Worm (Caenorhabditis elegans): ENCODE data around the gene C26B9.6.
A peak's percentile ranks its signal among the peaks of the same experiment; 100 is the strongest.

The C26B9.6 gene

ce11 chrX:5346303-5346702 is 11.0 kb upstream of the C26B9.6 start:
- TF ChIP-seq nhr-12 (tag; optimal IDR thresholded peaks at IDR 0.05) = no peak
- no peak for TF ChIP-seq ceh-39 (tag; optimal IDR thresholded peaks at IDR 0.05)
- no peak for TF ChIP-seq cnd-1 (tag; optimal IDR thresholded peaks at IDR 0.05)
- TF ChIP-seq nhr-28 (tag; optimal IDR thresholded peaks at IDR 0.05) = no peak
- no peak for TF ChIP-seq snpc-4 (tag; optimal IDR thresholded peaks at IDR 0.05)
- TF ChIP-seq ztf-11 (tag; optimal IDR thresholded peaks at IDR 0.05) = no peak
- no peak for TF ChIP-seq M03D4.4 (tag; optimal IDR thresholded peaks at IDR 0.05)
- no peak for TF ChIP-seq blmp-1 (tag; optimal IDR thresholded peaks at IDR 0.05)
- no peak for TF ChIP-seq sptf-1 (tag; optimal IDR thresholded peaks at IDR 0.05)
- no peak for TF ChIP-seq ceh-43 (GFP tag; optimal IDR thresholded peaks at IDR 0.05)
- TF ChIP-seq pha-4 (tag; optimal IDR thresholded peaks at IDR 0.05) = no peak
- TF ChIP-seq unc-62 (GFP tag; optimal IDR thresholded peaks at IDR 0.05) = no peak
- TF ChIP-seq nhr-2 (tag; optimal IDR thresholded peaks at IDR 0.05) = no peak
- TF ChIP-seq ceh-83 (GFP tag; optimal IDR thresholded peaks at IDR 0.05) = no peak
- no peak for TF ChIP-seq ham-2 (GFP tag; optimal IDR thresholded peaks at IDR 0.05)
- no peak for TF ChIP-seq hlh-1 (tag; optimal IDR thresholded peaks at IDR 0.05)
- TF ChIP-seq tbx-8 (GFP tag; optimal IDR thresholded peaks at IDR 0.05) = no peak
- no peak for TF ChIP-seq zip-8 (tag; optimal IDR thresholded peaks at IDR 0.05)

ce11 chrX:5344287-5344686 is 9.0 kb upstream of the C26B9.6 start, which contains the start of gene C26B9.1:
Gene C26B9.1 (plus strand): TSS chrX:5344587.
- TF ChIP-seq drap-1 (GFP tag; optimal IDR thresholded peaks at IDR 0.05) (no peak), elt-1 (tag; optimal IDR thresholded peaks at IDR 0.05; ENCODE audit: borderline replicate concordance, insufficient read depth) (no peak), blmp-1 (tag; optimal IDR thresholded peaks at IDR 0.05) (no peak), mab-5 (tag; optimal IDR thresholded peaks at IDR 0.05) (no peak), hlh-1 (tag; optimal IDR thresholded peaks at IDR 0.05) (no peak), flh-1 (GFP tag; optimal IDR thresholded peaks at IDR 0.05) (no peak), unc-62 (GFP tag; optimal IDR thresholded peaks at IDR 0.05) (no peak), ceh-83 (GFP tag; optimal IDR thresholded peaks at IDR 0.05) (no peak)

- no peak for TF ChIP-seq lin-32 (GFP tag; optimal IDR thresholded peaks at IDR 0.05)
These were observed 6.7 kb upstream of the C26B9.6 start, which contains the start of gene C26B9.7 for ce11 chrX:5342007-5342406. Gene C26B9.7 (plus strand): TSS chrX:5342307.

ce11 chrX:5339889-5340288 is 4.6 kb upstream of the C26B9.6 start, which contains the start of gene C26B9.2:
Gene C26B9.2 (plus strand): TSS chrX:5340189.
- TF ChIP-seq flh-1 (GFP tag; optimal IDR thresholded peaks at IDR 0.05) = no peak
- TF ChIP-seq mab-5 (tag; optimal IDR thresholded peaks at IDR 0.05) = no peak
- TF ChIP-seq lin-32 (GFP tag; optimal IDR thresholded peaks at IDR 0.05) = no peak
- no peak for TF ChIP-seq ces-1 (GFP tag; optimal IDR thresholded peaks at IDR 0.05)
- TF ChIP-seq M03D4.4 (tag; optimal IDR thresholded peaks at IDR 0.05) = no peak

- TF ChIP-seq unc-120 (tag; optimal IDR thresholded peaks at IDR 0.05; ENCODE audit: poor library complexity, severe bottlenecking) = no peak
- no peak for TF ChIP-seq ztf-11 (tag; optimal IDR thresholded peaks at IDR 0.05)
- TF ChIP-seq nhr-12 (tag; optimal IDR thresholded peaks at IDR 0.05) = no peak
- TF ChIP-seq nhr-76 (tag; optimal IDR thresholded peaks at IDR 0.05) = no peak
- no peak for TF ChIP-seq nhr-28 (tag; optimal IDR thresholded peaks at IDR 0.05)
- TF ChIP-seq nhr-237 (tag; optimal IDR thresholded peaks at IDR 0.05) = no peak
- TF ChIP-seq nhr-2 (tag; optimal IDR thresholded peaks at IDR 0.05) = no peak
- no peak for TF ChIP-seq mab-5 (tag; optimal IDR thresholded peaks at IDR 0.05)
- TF ChIP-seq ham-2 (GFP tag; optimal IDR thresholded peaks at IDR 0.05) = no peak
- no peak for TF ChIP-seq hlh-1 (tag; optimal IDR thresholded peaks at IDR 0.05)
- no peak for TF ChIP-seq unc-62 (GFP tag; optimal IDR thresholded peaks at IDR 0.05)
- TF ChIP-seq ceh-43 (GFP tag; optimal IDR thresholded peaks at IDR 0.05) = no peak
- TF ChIP-seq bed-3 (GFP tag; optimal IDR thresholded peaks at IDR 0.05) = no peak
- TF ChIP-seq mep-1 (tag; optimal IDR thresholded peaks at IDR 0.05) = no peak
- no peak for TF ChIP-seq tbx-8 (GFP tag; optimal IDR thresholded peaks at IDR 0.05)
- no peak for TF ChIP-seq blmp-1 (tag; optimal IDR thresholded peaks at IDR 0.05)
- no peak for TF ChIP-seq sem-2 (GFP tag; optimal IDR thresholded peaks at IDR 0.05)
- TF ChIP-seq zip-8 (tag; optimal IDR thresholded peaks at IDR 0.05) = no peak
These were observed 4.1 kb upstream of the C26B9.6 start for ce11 chrX:5339357-5339756.

ce11 chrX:5337959-5338358 is 2.7 kb upstream of the C26B9.6 start, which contains the start of gene C26B9.3:
Gene C26B9.3 (plus strand): TSS chrX:5338301.
- peak; percentile 87 for TF ChIP-seq blmp-1 (tag; optimal IDR thresholded peaks at IDR 0.05)
- TF ChIP-seq ham-2 (GFP tag; optimal IDR thresholded peaks at IDR 0.05) = peak; percentile 64
- no peak for TF ChIP-seq zip-8 (tag; optimal IDR thresholded peaks at IDR 0.05)
- no peak for TF ChIP-seq mab-5 (tag; optimal IDR thresholded peaks at IDR 0.05)
- TF ChIP-seq elt-1 (tag; optimal IDR thresholded peaks at IDR 0.05; ENCODE audit: borderline replicate concordance, insufficient read depth) = peak; percentile 5
